Worm (Caenorhabditis elegans) whole organism, L1 larva: ENCODE results near the gene C06A12.19.

Source experiments
- alr-1 ChIP-seq: fragments of 200-800 bp; sonication (Bioruptor generic); optimal IDR thresholded peaks from 2 replicates; lab custom pipeline; 2018; ENCODE audit warnings: borderline replicate concordance, mild to moderate bottlenecking, missing genetic modification characterization, missing compliant biosample characterization
- ama-1 ChIP-seq: fragments of 150-350 bp; optimal IDR thresholded peaks from 2 replicates; lab custom pipeline; 2014
- jun-1 ChIP-seq: fragments of 150-350 bp; optimal IDR thresholded peaks from 2 replicates; lab custom pipeline; 2014; ENCODE audit warnings: missing biosample characterization, missing genetic modification reagents, missing genetic modification characterization
- nhr-84 ChIP-seq: sonication (generic microtip); optimal IDR thresholded peaks from 2 replicates; lab custom pipeline; 2017; ENCODE audit warnings: missing biosample characterization, missing genetic modification characterization

DNA sequence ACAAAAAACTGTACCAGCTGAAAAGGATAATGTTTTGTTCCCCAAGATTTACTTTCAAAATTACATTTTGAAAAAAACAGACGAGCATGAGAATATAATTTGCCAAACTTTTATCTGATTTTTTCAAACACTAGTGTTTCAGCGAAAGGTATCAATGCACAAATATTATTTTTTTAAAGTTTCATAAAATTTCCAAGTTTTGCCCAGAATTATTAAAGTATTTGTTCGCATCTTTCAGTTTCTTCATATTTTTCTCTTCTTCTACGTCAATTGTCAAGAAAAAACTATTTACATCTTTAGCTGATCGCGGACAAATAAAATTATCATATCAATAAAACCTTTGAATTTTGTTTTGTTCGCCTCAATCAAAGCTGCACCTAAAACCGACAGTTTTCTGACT lies 2.9 kb downstream of the C06A12.19 start, which contains the start of gene C06A12.8:
- TF ChIP-seq ama-1 (lab: Kevin White, UChicago) (no peak), nhr-84 (no peak), jun-1 (tag; lab: Kevin White, UChicago) (no peak), alr-1 (no peak)
